Worm (Caenorhabditis elegans) whole organism, L4 larva: ENCODE results near the gene ZK742.6.

Experiments
- D1046.2 ChIP-seq: fragments of 200-800 bp; sonication (Bioruptor generic); IDR thresholded peaks from 2 replicates; pipeline ENCODE4 v1.3.6; 2022; ENCODE audit warnings: missing genetic modification characterization, missing compliant biosample characterization
- F49E8.2 ChIP-seq: sonication (generic microtip); optimal IDR thresholded peaks from 2 replicates; lab custom pipeline; 2016; ENCODE audit warnings: missing compliant biosample characterization, mild to moderate bottlenecking, missing genetic modification characterization, borderline replicate concordance
- Y105C5A.15 ChIP-seq: fragments of 200-800 bp; sonication (Bioruptor generic); IDR thresholded peaks from 2 replicates; pipeline ENCODE4 v1.3.6; 2022; ENCODE audit warnings: missing genetic modification characterization, missing compliant biosample characterization
- Y48G9A.11 ChIP-seq: fragments of 200-800 bp; sonication (Bioruptor generic); IDR thresholded peaks from 2 replicates; pipeline ENCODE4 v1.3.6; 2022; ENCODE audit warnings: missing genetic modification reagents, missing genetic modification characterization, missing compliant biosample characterization
- Y5F2A.4 ChIP-seq: fragments of 200-800 bp; sonication (Bioruptor generic); optimal IDR thresholded peaks from 2 replicates; lab custom pipeline; 2018; ENCODE audit warnings: mild to moderate bottlenecking, missing genetic modification characterization, missing compliant biosample characterization
- Y75B8A.6 ChIP-seq: fragments of 200-800 bp; sonication (Bioruptor generic); IDR thresholded peaks from 2 replicates; pipeline ENCODE4 v1.3.6; 2022; ENCODE audit warnings: missing genetic modification reagents, missing genetic modification characterization, missing compliant biosample characterization
- aha-1 ChIP-seq: fragments of 150-350 bp; peaks from one replicate; lab custom pipeline; 2014; ENCODE audit warnings: missing biosample characterization, missing genetic modification characterization
- ceh-20 ChIP-seq: fragments of 200-800 bp; sonication (Bioruptor generic); IDR thresholded peaks from 2 replicates; pipeline ENCODE4 v1.3.6; 2022; ENCODE audit warnings: missing genetic modification reagents, missing genetic modification characterization, missing compliant biosample characterization
- ceh-28 ChIP-seq: fragments of 150-350 bp; optimal IDR thresholded peaks from 2 replicates; lab custom pipeline; 2014; ENCODE audit warnings: missing biosample characterization, missing genetic modification reagents, missing genetic modification characterization
- ces-1 ChIP-seq: fragments of 150-350 bp; sonication (generic microtip); optimal IDR thresholded peaks from 4 replicates; lab custom pipeline; 2014; ENCODE audit warnings: missing biosample characterization, missing genetic modification reagents, missing genetic modification characterization
- daf-16 ChIP-seq, 3 experiments: sonication (generic microtip); optimal IDR thresholded peaks; 2 replicates each; lab custom pipeline; 2016 to 2017; ENCODE audit warnings: missing genetic modification characterization in 3 of 3, missing genetic modification reagents in 3 of 3, mild to moderate bottlenecking in 2 of 3, missing compliant biosample characterization in 2 of 3, missing biosample characterization in 1 of 3, moderate library complexity in 1 of 3
- daf-19 ChIP-seq: fragments of 200-800 bp; sonication (Bioruptor generic); conservative IDR thresholded peaks from 2 replicates; pipeline ENCODE4 v1.3.6; 2022; ENCODE audit warnings: missing genetic modification characterization, missing compliant biosample characterization
- dve-1 ChIP-seq: sonication (generic microtip); optimal IDR thresholded peaks from 2 replicates; lab custom pipeline; 2017; ENCODE audit warnings: antibody characterized with exemption, mild to moderate bottlenecking, missing genetic modification characterization, missing compliant biosample characterization; ENCODE audit not compliant: insufficient read depth
- egl-27 ChIP-seq: sonication (generic microtip); optimal IDR thresholded peaks from 3 replicates; lab custom pipeline; 2017; ENCODE audit warnings: missing biosample characterization, missing genetic modification reagents, missing genetic modification characterization
- hlh-30 ChIP-seq: sonication (generic microtip); optimal IDR thresholded peaks from 2 replicates; lab custom pipeline; 2017; ENCODE audit warnings: antibody characterized with exemption, mild to moderate bottlenecking, missing genetic modification characterization, missing compliant biosample characterization; ENCODE audit not compliant: insufficient read depth
- lin-15B ChIP-seq: fragments of 150-350 bp; sonication (generic microtip); optimal IDR thresholded peaks from 3 replicates; lab custom pipeline; 2014; ENCODE audit warnings: missing biosample characterization, missing genetic modification characterization
- lin-38 ChIP-seq: fragments of 200-800 bp; sonication (Bioruptor generic); IDR thresholded peaks from 2 replicates; pipeline ENCODE4 v1.3.6; 2022; ENCODE audit warnings: missing genetic modification reagents, missing genetic modification characterization, missing compliant biosample characterization
- madf-5 ChIP-seq, 2 experiments: fragments of 200-800 bp; sonication (Bioruptor generic); IDR thresholded peaks; 2 replicates each; pipeline ENCODE4 v1.3.6; 2022; ENCODE audit warnings: missing compliant biosample characterization in 2 of 2, missing genetic modification characterization in 2 of 2
- madf-9 ChIP-seq: fragments of 200-800 bp; sonication (Bioruptor generic); conservative IDR thresholded peaks from 2 replicates; pipeline ENCODE4 v1.3.6; 2022; ENCODE audit warnings: missing genetic modification reagents, missing genetic modification characterization, missing compliant biosample characterization
- mdt-29 ChIP-seq: fragments of 200-800 bp; sonication (Bioruptor generic); IDR thresholded peaks from 2 replicates; pipeline ENCODE4 v1.3.6; 2022; ENCODE audit warnings: missing genetic modification reagents, missing genetic modification characterization, missing compliant biosample characterization
- mes-2 ChIP-seq: sonication (generic microtip); optimal IDR thresholded peaks from 2 replicates; lab custom pipeline; 2016; ENCODE audit warnings: missing genotype, mild to moderate bottlenecking, missing genetic modification characterization, missing compliant biosample characterization; ENCODE audit not compliant: poor library complexity, severe bottlenecking
- nhr-102 ChIP-seq: sonication (generic microtip); optimal IDR thresholded peaks from 2 replicates; lab custom pipeline; 2016; ENCODE audit warnings: mild to moderate bottlenecking, missing genetic modification characterization, moderate library complexity, missing compliant biosample characterization
- nhr-237 ChIP-seq: sonication (generic microtip); optimal IDR thresholded peaks from 2 replicates; lab custom pipeline; 2017; ENCODE audit warnings: missing biosample characterization, missing genetic modification characterization
- nhr-28 ChIP-seq: fragments of 150-350 bp; optimal IDR thresholded peaks from 2 replicates; lab custom pipeline; 2014; ENCODE audit warnings: missing biosample characterization, missing genetic modification characterization
- nhr-76 ChIP-seq: fragments of 150-350 bp; optimal IDR thresholded peaks from 2 replicates; lab custom pipeline; 2014; ENCODE audit warnings: missing biosample characterization, missing genetic modification characterization
- pha-4 ChIP-seq, 2 experiments: fragments of 150-350 bp in 1 of 2; fragments of 200-800 bp in 1 of 2; sonication (Bioruptor generic) in 1 of 2; IDR thresholded peaks in 1 of 2; optimal IDR thresholded peaks in 1 of 2; 2 replicates each; pipeline versions ENCODE4 v1.3.6 to Lab custom; 2014 to 2022; ENCODE audit warnings: missing genetic modification characterization in 2 of 2, missing genetic modification reagents in 2 of 2, missing biosample characterization in 1 of 2, missing compliant biosample characterization in 1 of 2
- php-3 ChIP-seq: fragments of 200-800 bp; sonication (Bioruptor generic); IDR thresholded peaks from 2 replicates; pipeline ENCODE4 v1.3.6; 2022; ENCODE audit warnings: missing genetic modification reagents, missing genetic modification characterization, missing compliant biosample characterization
- saeg-2 ChIP-seq: fragments of 200-800 bp; sonication (Bioruptor generic); IDR thresholded peaks from 2 replicates; pipeline ENCODE4 v1.3.6; 2022; ENCODE audit warnings: missing genetic modification reagents, missing genetic modification characterization, missing compliant biosample characterization
- sdz-12 ChIP-seq: fragments of 200-800 bp; sonication (Bioruptor generic); optimal IDR thresholded peaks from 2 replicates; lab custom pipeline; 2018; ENCODE audit warnings: mild to moderate bottlenecking, missing genetic modification characterization, missing compliant biosample characterization
- set-16 ChIP-seq: fragments of 200-800 bp; sonication (Bioruptor generic); IDR thresholded peaks from 2 replicates; pipeline ENCODE4 v1.3.6; 2022; ENCODE audit warnings: missing genetic modification reagents, missing genetic modification characterization, missing compliant biosample characterization
- snpc-1.2 ChIP-seq: fragments of 200-800 bp; sonication (Bioruptor generic); IDR thresholded peaks from 2 replicates; pipeline ENCODE4 v1.3.6; 2022; ENCODE audit warnings: missing genetic modification reagents, missing genetic modification characterization, missing compliant biosample characterization
- tag-97 ChIP-seq: fragments of 200-800 bp; sonication (Bioruptor generic); IDR thresholded peaks from 2 replicates; pipeline ENCODE4 v1.3.6; 2022; ENCODE audit warnings: missing genetic modification characterization, missing compliant biosample characterization
- unc-62 ChIP-seq, 3 experiments: fragments of 150-350 bp in 1 of 3; sonication (generic microtip); optimal IDR thresholded peaks in 2 of 3; peaks in 1 of 3; 1 replicate in 1 of 3; 2 replicates in 2 of 3; lab custom pipeline; 2014 to 2017; ENCODE audit warnings: missing biosample characterization in 3 of 3, missing genetic modification characterization in 3 of 3, missing genetic modification reagents in 3 of 3, missing genotype in 1 of 3
- vab-7 ChIP-seq: fragments of 200-800 bp; sonication (Bioruptor generic); IDR thresholded peaks from 2 replicates; pipeline ENCODE4 v1.3.6; 2022; ENCODE audit warnings: missing genetic modification reagents, missing genetic modification characterization, missing compliant biosample characterization
- zag-1 ChIP-seq: fragments of 150-350 bp; optimal IDR thresholded peaks from 2 replicates; lab custom pipeline; 2014; ENCODE audit warnings: missing biosample characterization, missing genetic modification characterization
- zfp-3 ChIP-seq: fragments of 200-800 bp; sonication (Bioruptor generic); conservative IDR thresholded peaks from 2 replicates; pipeline ENCODE4 v1.3.6; 2022; ENCODE audit warnings: missing genetic modification reagents, missing genetic modification characterization, missing compliant biosample characterization
- ztf-11 ChIP-seq: fragments of 150-350 bp; optimal IDR thresholded peaks from 2 replicates; lab custom pipeline; 2014; ENCODE audit warnings: missing biosample characterization, missing genetic modification characterization
- ztf-7 ChIP-seq: fragments of 150-350 bp; optimal IDR thresholded peaks from 2 replicates; lab custom pipeline; 2014; ENCODE audit warnings: missing biosample characterization, missing genetic modification characterization

The ZK742.6 gene

ce11 chrV:7786639-7787038 lies 28.1 kb downstream of the ZK742.6 start (continued):
- no peak for TF ChIP-seq daf-16 (GFP tag; optimal IDR thresholded peaks at IDR 0.05; lab: Kevin White, UChicago)
- peak; percentile 67 for TF ChIP-seq daf-16 (tag; optimal IDR thresholded peaks at IDR 0.05; lab: Kevin White, UChicago)
- TF ChIP-seq nhr-102, result no peak
- TF ChIP-seq php-3, result no peak
- TF ChIP-seq lin-15B (tag; lab: Kevin White, UChicago), result no peak
- TF ChIP-seq hlh-30 (tag; lab: Kevin White, UChicago), result peak; percentile 57
- TF ChIP-seq egl-27 (tag; lab: Kevin White, UChicago), result no peak
- peak; percentile 71 for TF ChIP-seq dve-1 (tag; lab: Kevin White, UChicago)

DNA sequence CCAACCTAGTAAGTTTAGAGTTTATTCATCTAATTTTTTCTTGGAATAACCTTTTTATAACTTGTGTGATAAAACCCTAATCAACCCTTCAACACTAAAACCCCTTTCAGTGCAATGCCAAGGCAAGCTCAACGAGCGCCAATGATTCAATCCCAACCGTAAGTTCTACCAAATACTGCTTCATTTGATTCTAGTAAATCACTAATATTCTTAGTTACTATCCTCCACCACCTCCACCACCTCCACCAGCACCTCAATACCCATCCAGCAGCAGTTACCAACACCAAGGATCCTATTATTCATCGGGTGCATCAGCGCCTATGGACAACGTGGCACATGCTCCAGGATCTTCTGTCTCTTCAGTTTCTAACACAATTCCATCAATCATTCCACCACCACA lies 28.9 kb downstream of the ZK742.6 start:
- TF ChIP-seq nhr-28 (tag; lab: Kevin White, UChicago), result no peak
- TF ChIP-seq unc-62 (GFP tag; optimal IDR thresholded peaks at IDR 0.05 in 1 of 2; lab: Kevin White, UChicago), result peak in 1 of 2 experiments; percentile 93
- no peak for TF ChIP-seq unc-62 (tag; optimal IDR thresholded peaks at IDR 0.05; lab: Kevin White, UChicago)
- no peak for TF ChIP-seq madf-5 (GFP tag; IDR thresholded peaks at IDR 0.05; lab: Robert Waterston, UW)
- TF ChIP-seq ceh-20 (GFP tag; lab: Robert Waterston, UW), result 0 out of 2 replicates have a peak, but pooled peaks have one; percentile 38

- no peak for TF ChIP-seq set-16 (GFP tag; lab: Robert Waterston, UW)
- no peak for TF ChIP-seq ces-1 (GFP tag; lab: Kevin White, UChicago)
- TF ChIP-seq daf-19 (GFP tag; lab: Robert Waterston, UW), result no peak
- peak in 1 of 2 experiments; percentile 2 for TF ChIP-seq unc-62 (GFP tag; optimal IDR thresholded peaks at IDR 0.05 in 1 of 2; lab: Kevin White, UChicago)
- no peak for TF ChIP-seq unc-62 (tag; optimal IDR thresholded peaks at IDR 0.05; lab: Kevin White, UChicago)
- TF ChIP-seq saeg-2 (GFP tag; lab: Robert Waterston, UW), result no peak
Observed at ce11 chrV:7785117-7785516, 29.6 kb downstream of the ZK742.6 start, which contains the start of gene C26F1.1. Gene C26F1.1 (plus strand): TSS chrV:7785417.

DNA sequence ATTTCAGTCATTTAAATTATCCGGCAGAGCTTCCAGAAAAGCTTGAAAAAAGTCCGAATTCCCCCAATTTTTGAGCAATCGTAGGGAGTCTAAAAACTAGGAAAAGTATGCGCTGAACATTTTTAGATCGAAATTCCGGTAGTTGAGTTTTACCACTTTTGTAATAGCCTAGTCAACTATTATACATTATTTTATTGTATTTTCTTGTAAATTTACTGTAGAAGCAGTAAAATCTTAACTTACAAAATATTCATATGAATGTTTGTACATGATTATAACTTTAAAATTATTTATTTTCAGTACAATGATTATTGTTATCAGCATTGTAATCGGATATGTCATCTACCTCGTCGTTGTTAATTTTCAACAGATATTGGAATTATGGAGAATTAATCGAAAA lies 33.2 kb downstream of the ZK742.6 start, which contains the start of gene cyp-32A1:
TSS of gene cyp-32A1 (plus strand) at position 301 of the 400 bp plus-strand sequence.
- TF ChIP-seq vab-7 (no peak), D1046.2 (GFP tag; lab: Robert Waterston, UW) (no peak), nhr-76 (tag; lab: Kevin White, UChicago) (no peak), sdz-12 (no peak), ztf-11 (tag; lab: Kevin White, UChicago) (no peak), zfp-3 (GFP tag; lab: Robert Waterston, UW) (no peak)

DNA sequence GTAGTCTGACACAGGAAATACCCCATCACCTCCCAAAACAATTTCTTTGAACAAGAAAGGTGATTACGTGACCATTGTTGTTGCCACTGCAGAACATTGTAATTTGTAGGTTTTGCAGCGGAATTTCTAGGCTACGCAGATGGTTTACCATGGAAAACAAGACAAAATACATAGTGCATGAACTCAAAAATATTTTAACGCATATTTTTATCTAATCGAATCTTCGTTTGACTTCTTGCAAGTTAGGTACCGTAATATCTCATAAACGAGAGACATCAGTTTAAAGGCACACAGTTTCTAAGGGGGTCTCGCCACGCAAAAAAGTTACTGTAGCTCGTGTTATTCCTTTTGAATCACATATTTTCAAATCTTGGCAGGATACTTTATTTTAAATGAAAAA lies 35.7 kb downstream of the ZK742.6 start:
- TF ChIP-seq aha-1 (tag; lab: Kevin White, UChicago) (peak; percentile 57), pha-4 (GFP tag; IDR thresholded peaks at IDR 0.05; lab: Robert Waterston, UW) (0 out of 2 replicates have a peak, but pooled peaks have one; percentile 12), pha-4 (tag; optimal IDR thresholded peaks at IDR 0.05; lab: Kevin White, UChicago) (no peak), nhr-28 (tag; lab: Kevin White, UChicago) (peak; percentile 37), sdz-12 (no peak), lin-38 (GFP tag; lab: Robert Waterston, UW) (peak; percentile 48; the same call in 1 of the 2 replicates), F49E8.2 (tag; lab: Kevin White, UChicago) (peak; percentile 39), egl-27 (tag; lab: Kevin White, UChicago) (no peak)
- TF ChIP-seq, all 104 proteins: peak for 5

DNA sequence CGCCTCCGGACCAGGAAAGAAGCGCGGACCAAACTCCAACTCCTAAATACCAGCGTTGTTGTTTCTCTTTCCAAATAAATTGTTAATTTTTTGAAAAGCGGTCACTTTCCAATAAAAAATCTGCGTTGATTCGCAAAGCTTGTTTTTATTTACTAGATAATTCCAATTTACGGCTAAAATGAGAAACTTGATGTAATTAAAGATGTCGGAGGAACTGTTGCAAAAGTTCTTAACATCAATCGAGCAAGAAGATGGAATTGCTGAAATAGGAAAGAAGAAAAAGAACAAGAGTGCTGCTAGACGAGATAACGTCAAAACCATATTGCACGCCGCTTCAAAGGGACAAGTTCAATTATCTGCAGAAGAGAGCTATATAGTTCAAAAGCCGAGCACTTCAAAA lies 37.6 kb downstream of the ZK742.6 start, which contains the start of gene C26F1.3:
TSS of gene C26F1.3 (plus strand) at position 203 of the 400 bp plus-strand sequence.
- TF ChIP-seq mes-2 (tag; lab: Kevin White, UChicago) (peak; percentile 4), Y48G9A.11 (GFP tag; lab: Robert Waterston, UW) (no peak), tag-97 (GFP tag; lab: Robert Waterston, UW) (no peak), madf-9 (GFP tag; lab: Robert Waterston, UW) (no peak), daf-19 (GFP tag; lab: Robert Waterston, UW) (no peak), Y5F2A.4 (no peak), mdt-29 (GFP tag; lab: Robert Waterston, UW) (0 out of 2 replicates have a peak, but pooled peaks have one; percentile 16), Y105C5A.15 (peak; percentile 35; the same call in 1 of the 2 replicates), Y75B8A.6 (GFP tag; lab: Robert Waterston, UW) (0 out of 2 replicates have a peak, but pooled peaks have one; percentile 42), snpc-1.2 (GFP tag; lab: Robert Waterston, UW) (peak; percentile 12; the same call in 1 of the 2 replicates), zag-1 (tag; lab: Kevin White, UChicago) (no peak), php-3 (no peak), ztf-7 (no peak), ceh-28 (tag; lab: Kevin White, UChicago) (no peak), lin-38 (GFP tag; lab: Robert Waterston, UW) (peak; percentile 29; the same call in 1 of the 2 replicates), nhr-237 (no peak)
